Fruit fly (Drosophila melanogaster): ENCODE measurements around the gene Adgf-A2.

Gene Adgf-A2

DNA sequence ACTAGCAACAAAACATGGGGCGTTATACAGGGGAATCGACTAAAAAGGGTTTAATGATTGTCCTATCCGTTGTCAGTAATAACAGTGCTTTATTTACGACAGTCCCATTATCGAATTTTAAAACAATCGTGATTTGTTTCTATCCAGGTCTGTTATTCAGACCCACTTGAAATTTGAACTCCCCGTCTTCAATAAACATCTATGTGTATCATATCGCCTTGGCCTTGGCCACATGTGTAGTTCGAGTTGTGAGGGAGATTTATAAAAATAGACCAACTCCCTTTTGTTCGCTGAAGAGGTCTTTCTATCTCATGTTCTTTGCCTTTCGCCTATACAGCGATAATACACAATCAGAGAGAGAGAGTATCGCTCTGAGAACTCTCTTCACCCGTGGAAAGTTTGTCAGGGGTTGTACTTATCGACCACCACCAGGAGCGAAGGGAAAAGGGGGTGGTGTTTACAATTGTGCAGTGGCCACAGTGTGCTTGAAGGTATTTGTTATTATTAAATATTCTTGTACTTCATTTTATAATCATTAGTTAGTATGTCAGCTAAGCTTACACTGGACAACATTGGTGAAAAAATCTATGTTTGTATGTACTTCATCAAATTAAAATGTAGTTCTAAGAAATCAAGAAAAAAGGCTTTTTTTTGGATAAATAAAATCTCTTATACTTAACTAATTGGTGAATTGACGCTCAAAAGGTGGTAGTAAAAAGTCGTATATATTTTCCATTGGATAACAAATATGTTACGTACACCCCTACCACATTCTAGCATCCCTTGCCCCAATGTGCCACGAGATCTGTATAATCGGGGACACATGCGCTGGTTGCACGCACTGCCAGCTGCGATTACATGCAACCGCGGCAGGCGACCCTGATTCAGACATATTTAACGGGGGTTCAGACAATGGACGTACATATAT is 6.5 kb downstream of the Adgf-A2 start (continued):
- TF ChIP-seq chinmo (GFP tag; IDR thresholded peaks at IDR 0.05; ENCODE audit: partially characterized antibody) = 0 out of 4 replicates have a peak, but pooled peaks have one; percentile 8
- peak; percentile 91 for TF ChIP-seq CG14710 (tag; optimal IDR thresholded peaks at IDR 0.05)
- peak; percentile 45 for TF ChIP-seq CG8281 (tag; optimal IDR thresholded peaks at IDR 0.05)
- TF ChIP-seq bcd (GFP tag; optimal IDR thresholded peaks at IDR 0.05) = peak; percentile 71
- TF ChIP-seq D19A (tag; optimal IDR thresholded peaks at IDR 0.05) = peak; percentile 88
- TF ChIP-seq sug (tag; optimal IDR thresholded peaks at IDR 0.05) = no peak
- TF ChIP-seq Pdp1 (GFP tag; optimal IDR thresholded peaks at IDR 0.05) = peak; percentile 59 to 65
- TF ChIP-seq HLH54F (GFP tag; optimal IDR thresholded peaks at IDR 0.05) = peak; percentile 22
- TF ChIP-seq CG7556 (GFP tag; optimal IDR thresholded peaks at IDR 0.05) = peak; percentile 92
- TF ChIP-seq Ets97D (GFP tag; optimal IDR thresholded peaks at IDR 0.05) = peak; percentile 7
- peak; percentile 42; the same call in 1 of the 2 replicates for TF ChIP-seq CG14441 (GFP tag; IDR thresholded peaks at IDR 0.05)
- peak; percentile 40; the same call in 2 of the 3 replicates for TF ChIP-seq so (GFP tag; IDR thresholded peaks at IDR 0.05)
- peak; percentile 57 for TF ChIP-seq CG18599 (GFP tag; optimal IDR thresholded peaks at IDR 0.05)
- no peak for TF ChIP-seq p53 (GFP tag; optimal IDR thresholded peaks at IDR 0.05)
- TF ChIP-seq dan (GFP tag; IDR thresholded peaks at IDR 0.05) = peak; percentile 73
- no peak for TF ChIP-seq emc (GFP tag; optimal IDR thresholded peaks at IDR 0.05)
- no peak for TF ChIP-seq yki (optimal IDR thresholded peaks at IDR 0.05)
- no peak for TF ChIP-seq sc (optimal IDR thresholded peaks at IDR 0.05)
- TF ChIP-seq sc (GFP tag; optimal IDR thresholded peaks at IDR 0.05) = peak; percentile 89
- TF ChIP-seq HLH4C (GFP tag; IDR thresholded peaks at IDR 0.05; ENCODE audit: partially characterized antibody) = no peak; the same call in 2 of the 3 replicates
- TF ChIP-seq lmd (GFP tag; IDR thresholded peaks at IDR 0.05) = peak; percentile 57
- TF ChIP-seq scrt (GFP tag; optimal IDR thresholded peaks at IDR 0.05) = peak; percentile 14
- peak; percentile 35; the same call in 1 of the 3 replicates for TF ChIP-seq jigr1 (GFP tag; IDR thresholded peaks at IDR 0.05)
- peak; percentile 73 for TF ChIP-seq Hsf (GFP tag; optimal IDR thresholded peaks at IDR 0.05)
- TF ChIP-seq CG6272 (GFP tag; IDR thresholded peaks at IDR 0.05) = no peak
- no peak for TF ChIP-seq al (GFP tag; IDR thresholded peaks at IDR 0.05)
- TF ChIP-seq CG8089 (GFP tag; optimal IDR thresholded peaks at IDR 0.05) = peak; percentile 65
- no peak for TF ChIP-seq sna (GFP tag; IDR thresholded peaks at IDR 0.05; ENCODE audit: partially characterized antibody)
- TF ChIP-seq gfzf (GFP tag; optimal IDR thresholded peaks at IDR 0.05) = no peak
- TF ChIP-seq Hmr (GFP tag; optimal IDR thresholded peaks at IDR 0.05) = peak; percentile 51
- TF ChIP-seq CG11093 (GFP tag; IDR thresholded peaks at IDR 0.05) = peak; percentile 75
- peak; percentile 85 for TF ChIP-seq CG8388 (GFP tag; optimal IDR thresholded peaks at IDR 0.05)
- peak; percentile 59 for TF ChIP-seq Mes4 (GFP tag; optimal IDR thresholded peaks at IDR 0.05)
- TF ChIP-seq CG6175 (GFP tag; IDR thresholded peaks at IDR 0.05) = no peak
- peak; percentile 40; the same call in 1 of the 3 replicates for TF ChIP-seq CG6791 (GFP tag; IDR thresholded peaks at IDR 0.05; ENCODE audit: partially characterized antibody)
- TF ChIP-seq croc (GFP tag; conservative IDR thresholded peaks at IDR 0.05) = peak; percentile 83
- peak; percentile 69 for TF ChIP-seq NC2β (GFP tag; optimal IDR thresholded peaks at IDR 0.05)
- no peak for TF ChIP-seq bbx (GFP tag; IDR thresholded peaks at IDR 0.05; ENCODE audit: partially characterized antibody)
- peak; percentile 79 for TF ChIP-seq az2 (GFP tag; optimal IDR thresholded peaks at IDR 0.05)
- peak; percentile 94 for TF ChIP-seq CG2712 (tag; optimal IDR thresholded peaks at IDR 0.05)
- peak; percentile 92 for TF ChIP-seq phol (tag; optimal IDR thresholded peaks at IDR 0.05)
- TF ChIP-seq CG15073 (GFP tag; optimal IDR thresholded peaks at IDR 0.05) = no peak
- peak; percentile 56 for TF ChIP-seq E2f1 (GFP tag; IDR thresholded peaks at IDR 0.05)
- TF ChIP-seq eve (GFP tag; optimal IDR thresholded peaks at IDR 0.05) = peak; percentile 35 to 92
- TF ChIP-seq Nf-YB (GFP tag; optimal IDR thresholded peaks at IDR 0.05) = peak; percentile 64
- TF ChIP-seq CG34422 (GFP tag; IDR thresholded peaks at IDR 0.05) = peak; percentile 72; the same call in 2 of the 3 replicates
- TF ChIP-seq CG1024 (GFP tag; IDR thresholded peaks at IDR 0.05) = peak; percentile 45; the same call in 1 of the 2 replicates
- no peak for TF ChIP-seq Dll (GFP tag; IDR thresholded peaks at IDR 0.05; ENCODE audit: partially characterized antibody)
